Fruit fly (Drosophila melanogaster) S2 (cell line): ENCODE results near the gene CG8578.

Experiments
- CG8478 ChIP-seq: fragments of >200 bp; optimal IDR thresholded peaks from 2 replicates; lab custom pipeline; 2018
- CTCF ChIP-seq, 2 experiments: fragments of >200 bp; optimal IDR thresholded peaks; 2 replicates each; lab custom pipeline; 2018

dm6 chrX:15822363-15822762 is 21.9 kb upstream of the CG8578 start:
- TF ChIP-seq CG8478 (no peak), CTCF (optimal IDR thresholded peaks at IDR 0.05; lab: Kevin White, UChicago) (no peak)
